Worm (Caenorhabditis elegans) whole organism, L4 larva: ENCODE measurements around the gene ser-7.

ENCODE experiments used
- T20F7.1 ChIP-seq: fragments of 200-800 bp; sonication (Bioruptor generic); optimal IDR thresholded peaks from 2 replicates; lab custom pipeline; 2018; ENCODE audit warnings: mild to moderate bottlenecking, missing genetic modification characterization, missing compliant biosample characterization
- aly-2 ChIP-seq: sonication (generic microtip); optimal IDR thresholded peaks from 2 replicates; lab custom pipeline; 2018; ENCODE audit warnings: missing biosample characterization, missing genetic modification characterization
- lin-1 ChIP-seq: fragments of 200-800 bp; sonication (Bioruptor generic); IDR thresholded peaks from 2 replicates; pipeline ENCODE4 v1.3.6; 2022; ENCODE audit warnings: missing genetic modification reagents, missing genetic modification characterization, missing compliant biosample characterization
- mdl-1 ChIP-seq, 2 experiments: fragments of 150-350 bp in 1 of 2; sonication (generic microtip) in 1 of 2; optimal IDR thresholded peaks; 2 replicates each; lab custom pipeline; 2014 to 2017; ENCODE audit warnings: missing biosample characterization in 2 of 2, missing genetic modification characterization in 2 of 2
- nhr-77 ChIP-seq: fragments of 150-350 bp; optimal IDR thresholded peaks from 2 replicates; lab custom pipeline; 2014; ENCODE audit warnings: missing biosample characterization, missing genetic modification characterization
- skn-1 ChIP-seq: fragments of 150-350 bp; optimal IDR thresholded peaks from 2 replicates; lab custom pipeline; 2014; ENCODE audit warnings: missing biosample characterization, missing genetic modification characterization
- unc-130 ChIP-seq: sonication (generic microtip); optimal IDR thresholded peaks from 2 replicates; lab custom pipeline; 2016; ENCODE audit warnings: missing genetic modification reagents, missing genetic modification characterization, missing compliant biosample characterization
- unc-39 ChIP-seq: sonication (generic microtip); optimal IDR thresholded peaks from 2 replicates; lab custom pipeline; 2017; ENCODE audit warnings: missing biosample characterization, missing genetic modification characterization

DNA sequence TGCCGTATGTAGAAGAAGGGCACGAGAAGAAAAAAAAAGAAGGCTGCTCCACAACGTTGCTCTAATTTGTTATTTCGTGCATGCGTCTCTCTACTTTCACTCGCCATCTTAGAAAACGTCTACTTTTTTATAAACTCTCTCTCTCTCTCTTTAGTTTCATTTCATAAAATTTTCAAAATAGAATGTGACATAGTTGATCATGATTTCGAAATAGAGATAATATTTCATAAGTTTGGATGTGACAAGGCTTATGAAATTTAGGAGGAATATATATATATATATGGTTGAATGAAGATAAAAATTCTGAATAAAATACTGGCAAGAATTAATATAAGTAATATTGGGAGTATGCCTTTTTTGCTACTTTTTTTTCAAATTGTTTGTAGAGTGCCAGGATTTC, 32.3 kb upstream of the ser-7 start:
- TF ChIP-seq aly-2 (tag; lab: Kevin White, UChicago): no peak
- TF ChIP-seq nhr-77 (tag; lab: Kevin White, UChicago): no peak
- no peak for TF ChIP-seq lin-1 (GFP tag; lab: Robert Waterston, UW)
- TF ChIP-seq T20F7.1 (GFP tag; lab: Kevin White, UChicago): no peak
- no peak for TF ChIP-seq unc-39
- no peak for TF ChIP-seq mdl-1 (tag; optimal IDR thresholded peaks at IDR 0.05; lab: Kevin White, UChicago)
- no peak for TF ChIP-seq unc-130
- TF ChIP-seq skn-1: no peak
